Worm (Caenorhabditis elegans) whole organism, L4/young adult: ENCODE results near the gene Y57A10C.9.

ENCODE experiments used
- W03F9.2 ChIP-seq: fragments of 150-350 bp; optimal IDR thresholded peaks from 2 replicates; lab custom pipeline; 2014; ENCODE audit warnings: missing biosample characterization, missing genetic modification characterization
- him-1 ChIP-seq: sonication (generic microtip); optimal IDR thresholded peaks from 2 replicates; lab custom pipeline; 2016; ENCODE audit warnings: missing genotype, missing genetic modification reagents, missing genetic modification characterization, missing compliant biosample characterization

- TF ChIP-seq him-1 (tag; lab: Kevin White, UChicago) (no peak), W03F9.2 (tag; lab: Kevin White, UChicago) (no peak)
Measured at ce11 chrII:12385815-12386214, 52.5 kb downstream of the Y57A10C.9 start.
